Fruit fly (Drosophila melanogaster): Measurements from ENCODE around the gene lmgB.
A peak's percentile ranks its signal among the peaks of the same experiment; 100 is the strongest.

Gene lmgB

dm6 chr2L:8521724-8522309 is 6.6 kb downstream of the lmgB start, which contains the start of gene Acer (continued):
- TF ChIP-seq ci (GFP tag; IDR thresholded peaks at IDR 0.05) = 0 out of 3 replicates have a peak, but pooled peaks have one; percentile 57
- TF ChIP-seq dimm (GFP tag; IDR thresholded peaks at IDR 0.05) = no peak
- peak; percentile 56; the same call in 2 of the 3 replicates for TF ChIP-seq Doc3 (GFP tag; IDR thresholded peaks at IDR 0.05; ENCODE audit: partially characterized antibody)
- TF ChIP-seq bigmax (GFP tag; optimal IDR thresholded peaks at IDR 0.05) = no peak
- peak; percentile 9 for TF ChIP-seq zen (tag; optimal IDR thresholded peaks at IDR 0.05)
- no peak for TF ChIP-seq Dbx (GFP tag; IDR thresholded peaks at IDR 0.05)
- no peak for TF ChIP-seq fd3F (GFP tag; optimal IDR thresholded peaks at IDR 0.05)
- TF ChIP-seq CG15479 (GFP tag; optimal IDR thresholded peaks at IDR 0.05) = peak; percentile 89
- TF ChIP-seq z (GFP tag; IDR thresholded peaks at IDR 0.05) = 0 out of 3 replicates have a peak, but pooled peaks have one; percentile 23
- TF ChIP-seq CG34422 (GFP tag; IDR thresholded peaks at IDR 0.05) = peak; percentile 53; the same call in 1 of the 3 replicates
- no peak for TF ChIP-seq Sin3A (optimal IDR thresholded peaks at IDR 0.05)
- TF ChIP-seq ac (GFP tag; optimal IDR thresholded peaks at IDR 0.05) = peak; percentile 78
- peak; percentile 36 for TF ChIP-seq BEAF-32 (GFP tag; optimal IDR thresholded peaks at IDR 0.05)
- TF ChIP-seq Bgb (GFP tag; IDR thresholded peaks at IDR 0.05; ENCODE audit: partially characterized antibody) = peak; percentile 34; the same call in 1 of the 2 replicates
- TF ChIP-seq pfk (GFP tag; optimal IDR thresholded peaks at IDR 0.05) = peak; percentile 11
- TF ChIP-seq CG2116 (GFP tag; optimal IDR thresholded peaks at IDR 0.05) = peak; percentile 39
- TF ChIP-seq her (GFP tag; optimal IDR thresholded peaks at IDR 0.05) = peak; percentile 15
- TF ChIP-seq Fer3 (tag; optimal IDR thresholded peaks at IDR 0.05) = no peak
- TF ChIP-seq HLH3B (GFP tag; IDR thresholded peaks at IDR 0.05) = peak; percentile 27; the same call in 1 of the 2 replicates
- peak; percentile 34; the same call in 2 of the 3 replicates for TF ChIP-seq CG17361 (GFP tag; IDR thresholded peaks at IDR 0.05)
- no peak for TF ChIP-seq pan (optimal IDR thresholded peaks at IDR 0.05)
- TF ChIP-seq pan (GFP tag; optimal IDR thresholded peaks at IDR 0.05 in 1 of 2, IDR thresholded peaks at IDR 0.05 in 1 of 2) = peak in 1 of 2 experiments; percentile 23
- TF ChIP-seq Adf1 (GFP tag; IDR thresholded peaks at IDR 0.05) = peak; percentile 44; the same call in 1 of the 2 replicates
- 0 out of 2 replicates have a peak, but pooled peaks have one; percentile 21 for TF ChIP-seq CG32532 (GFP tag; IDR thresholded peaks at IDR 0.05)
- peak; percentile 10; the same call in 1 of the 2 replicates for TF ChIP-seq seq (GFP tag; IDR thresholded peaks at IDR 0.05)
- no peak for TF ChIP-seq repo (GFP tag; optimal IDR thresholded peaks at IDR 0.05)
- TF ChIP-seq CG34376 (GFP tag; optimal IDR thresholded peaks at IDR 0.05) = peak; percentile 64
- TF ChIP-seq CG9437 (GFP tag; optimal IDR thresholded peaks at IDR 0.05) = peak; percentile 14
- peak; percentile 56; the same call in 1 of the 2 replicates for TF ChIP-seq bbx (GFP tag; IDR thresholded peaks at IDR 0.05; ENCODE audit: partially characterized antibody)
- TF ChIP-seq CHES-1-like (GFP tag; optimal IDR thresholded peaks at IDR 0.05) = no peak
- peak; percentile 80 for TF ChIP-seq sens (GFP tag)
- peak; percentile 25; the same call in 1 of the 3 replicates for TF ChIP-seq CG34224 (GFP tag; IDR thresholded peaks at IDR 0.05; ENCODE audit: partially characterized antibody)
- 0 out of 2 replicates have a peak, but pooled peaks have one; percentile 12 for TF ChIP-seq CG14441 (GFP tag; IDR thresholded peaks at IDR 0.05)
- no peak for TF ChIP-seq Usf (GFP tag; optimal IDR thresholded peaks at IDR 0.05)
- peak; percentile 57 for TF ChIP-seq trem (tag; optimal IDR thresholded peaks at IDR 0.05)
- TF ChIP-seq zen2 (GFP tag; IDR thresholded peaks at IDR 0.05; ENCODE audit: partially characterized antibody) = peak; percentile 4; the same call in 1 of the 3 replicates
- TF ChIP-seq Jarid2 (GFP tag; optimal IDR thresholded peaks at IDR 0.05) = peak; percentile 75
- peak; percentile 37 for TF ChIP-seq Myb (GFP tag; optimal IDR thresholded peaks at IDR 0.05)
- TF ChIP-seq CG10543 (GFP tag; optimal IDR thresholded peaks at IDR 0.05) = peak; percentile 59
- TF ChIP-seq Ets97D (GFP tag; optimal IDR thresholded peaks at IDR 0.05) = peak; percentile 6
- TF ChIP-seq CG17385 (GFP tag; optimal IDR thresholded peaks at IDR 0.05) = peak; percentile 5
- TF ChIP-seq phol (tag; optimal IDR thresholded peaks at IDR 0.05) = peak; percentile 37
- peak; percentile 35; the same call in 1 of the 2 replicates for TF ChIP-seq Scr (GFP tag; IDR thresholded peaks at IDR 0.05; ENCODE audit: partially characterized antibody)
- TF ChIP-seq CG2712 (tag; optimal IDR thresholded peaks at IDR 0.05) = peak; percentile 30
- TF ChIP-seq Dad (GFP tag; optimal IDR thresholded peaks at IDR 0.05) = no peak
- no peak for TF ChIP-seq fu2 (GFP tag; optimal IDR thresholded peaks at IDR 0.05)
- TF ChIP-seq CG14710 (tag; optimal IDR thresholded peaks at IDR 0.05) = peak; percentile 41
- 0 out of 2 replicates have a peak, but pooled peaks have one; percentile 10 for TF ChIP-seq E2f2 (GFP tag; IDR thresholded peaks at IDR 0.05)
- TF ChIP-seq Nf-YA (GFP tag; IDR thresholded peaks at IDR 0.05) = no peak
